Fruit fly (Drosophila melanogaster): ENCODE data around the gene CG14543.

CG14543 gene

DNA sequence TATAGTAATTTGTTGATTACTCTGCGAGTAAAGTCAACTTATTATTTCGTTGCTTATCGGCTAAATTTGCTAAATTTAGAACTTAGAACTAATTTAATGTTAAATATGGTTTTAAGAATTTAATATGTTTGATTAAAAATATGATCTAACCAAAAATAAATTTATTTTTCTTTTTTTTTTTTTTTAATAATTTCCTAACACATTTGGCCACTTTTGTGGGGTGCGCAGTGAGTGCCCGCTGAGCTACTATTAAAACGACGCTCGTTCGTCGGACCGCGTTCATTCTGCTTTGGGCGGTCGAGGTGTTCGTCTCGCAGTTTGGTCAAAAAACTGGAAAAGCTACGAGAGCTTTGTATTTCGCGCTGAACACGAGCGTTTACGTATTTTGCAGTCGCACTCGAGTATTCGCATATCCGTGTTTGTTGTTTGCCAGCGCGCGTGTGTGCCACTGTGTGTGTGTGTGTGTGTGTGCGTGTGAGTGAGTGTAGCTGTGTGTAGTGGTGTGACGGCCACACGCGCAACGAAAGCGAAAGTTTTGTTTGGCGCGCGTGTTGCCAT is 50.2 kb downstream of the CG14543 start, which contains the start of gene Cipc (continued):
- no peak for TF ChIP-seq Hr78 (GFP tag; optimal IDR thresholded peaks at IDR 0.05)
- TF ChIP-seq slbo (GFP tag; IDR thresholded peaks at IDR 0.05) = peak; percentile 73
- no peak for TF ChIP-seq CG4360 (GFP tag; IDR thresholded peaks at IDR 0.05)
- TF ChIP-seq CG14441 (GFP tag; IDR thresholded peaks at IDR 0.05) = peak; percentile 70
- no peak for TF ChIP-seq zen2 (GFP tag; IDR thresholded peaks at IDR 0.05; ENCODE audit: partially characterized antibody)
- TF ChIP-seq Mad (GFP tag; optimal IDR thresholded peaks at IDR 0.05) = no peak
- TF ChIP-seq HLH54F (GFP tag; optimal IDR thresholded peaks at IDR 0.05) = no peak
- TF ChIP-seq CG2678 (tag; optimal IDR thresholded peaks at IDR 0.05) = peak; percentile 90
- peak; percentile 6 for TF ChIP-seq psq (GFP tag; optimal IDR thresholded peaks at IDR 0.05)
- TF ChIP-seq Chrac-16 (GFP tag; optimal IDR thresholded peaks at IDR 0.05) = peak; percentile 32
- peak; percentile 62 for TF ChIP-seq exex (tag; optimal IDR thresholded peaks at IDR 0.05)
- TF ChIP-seq CG7556 (GFP tag; optimal IDR thresholded peaks at IDR 0.05) = peak; percentile 86
- TF ChIP-seq CoRest (tag; optimal IDR thresholded peaks at IDR 0.05) = peak; percentile 79
- TF ChIP-seq sim (GFP tag; IDR thresholded peaks at IDR 0.05) = peak; percentile 16; the same call in 1 of the 2 replicates
- TF ChIP-seq Ptx1 (GFP tag; IDR thresholded peaks at IDR 0.05) = peak; percentile 79
- peak; percentile 50; the same call in 1 of the 3 replicates for TF ChIP-seq ase (GFP tag; IDR thresholded peaks at IDR 0.05)
- TF ChIP-seq CG11695 (GFP tag; IDR thresholded peaks at IDR 0.05) = peak; percentile 84
- peak; percentile 86 for TF ChIP-seq CG3281 (GFP tag; optimal IDR thresholded peaks at IDR 0.05)
- TF ChIP-seq CG11398 (GFP tag; optimal IDR thresholded peaks at IDR 0.05) = no peak
- peak; percentile 89 for TF ChIP-seq gem (tag; optimal IDR thresholded peaks at IDR 0.05)
- TF ChIP-seq row (GFP tag; IDR thresholded peaks at IDR 0.05) = peak; percentile 79
- TF ChIP-seq NC2β (GFP tag; optimal IDR thresholded peaks at IDR 0.05) = no peak
- no peak; the same call in none of the 2 replicates for TF ChIP-seq CG10366 (GFP tag; IDR thresholded peaks at IDR 0.05)
- TF ChIP-seq yki (optimal IDR thresholded peaks at IDR 0.05) = no peak
- no peak for TF ChIP-seq Elba2 (GFP tag; optimal IDR thresholded peaks at IDR 0.05)
- no peak; the same call in 1 of the 2 replicates for TF ChIP-seq cas (GFP tag; IDR thresholded peaks at IDR 0.05)
- TF ChIP-seq Rx (GFP tag; IDR thresholded peaks at IDR 0.05) = peak; percentile 32; the same call in 1 of the 2 replicates
- TF ChIP-seq HHEX (GFP tag; optimal IDR thresholded peaks at IDR 0.05) = peak; percentile 79
- no peak for TF ChIP-seq Hr39 (optimal IDR thresholded peaks at IDR 0.05)
- peak; percentile 60; the same call in 1 of the 3 replicates for TF ChIP-seq so (GFP tag; IDR thresholded peaks at IDR 0.05)
- TF ChIP-seq CG13775 (GFP tag; optimal IDR thresholded peaks at IDR 0.05) = peak; percentile 66
- TF ChIP-seq CG10565 (GFP tag; optimal IDR thresholded peaks at IDR 0.05) = no peak
- peak; percentile 60 for TF ChIP-seq CG14667 (GFP tag; IDR thresholded peaks at IDR 0.05)
- peak; percentile 55 for TF ChIP-seq oc (tag; optimal IDR thresholded peaks at IDR 0.05)
- TF ChIP-seq CG31224 (GFP tag; IDR thresholded peaks at IDR 0.05) = peak; percentile 61
- TF ChIP-seq trh (GFP tag; optimal IDR thresholded peaks at IDR 0.05) = no peak
- peak; percentile 84 for TF ChIP-seq CG10209 (GFP tag; optimal IDR thresholded peaks at IDR 0.05)
- no peak for TF ChIP-seq Stat92E (GFP tag; optimal IDR thresholded peaks at IDR 0.05)
